Fruit fly (Drosophila melanogaster): ENCODE measurements around the gene CG15564.

DNA sequence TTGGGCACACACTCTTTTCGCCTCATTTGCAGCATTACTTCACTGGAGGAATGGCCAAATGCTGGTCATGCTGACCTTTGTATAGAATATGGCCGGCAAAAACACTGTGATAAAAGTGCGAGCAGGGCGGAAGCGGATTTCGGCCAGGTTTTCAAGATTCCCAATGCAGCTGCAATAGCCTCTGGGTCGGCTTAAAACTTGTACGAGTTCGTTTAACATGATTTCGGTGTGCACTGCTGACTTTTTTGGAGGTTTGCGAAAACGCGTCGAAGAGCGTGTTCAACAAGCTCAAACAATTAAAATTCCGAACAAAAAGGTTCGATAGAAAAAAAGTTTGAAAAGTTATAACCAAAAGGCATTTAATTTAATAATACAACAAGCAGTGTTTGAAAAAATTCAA is 24.5 kb downstream of the CG15564 start, which contains the start of gene chp:
- TF ChIP-seq trh (GFP tag; optimal IDR thresholded peaks at IDR 0.05) (no peak), Deaf1 (tag; optimal IDR thresholded peaks at IDR 0.05) (no peak), HLHmδ (GFP tag; optimal IDR thresholded peaks at IDR 0.05) (no peak), Opbp (GFP tag; IDR thresholded peaks at IDR 0.05; ENCODE audit: partially characterized antibody) (no peak), D19A (tag; optimal IDR thresholded peaks at IDR 0.05) (no peak), Max (GFP tag; optimal IDR thresholded peaks at IDR 0.05) (no peak), CG6689 (GFP tag; IDR thresholded peaks at IDR 0.05) (no peak), pros (GFP tag; optimal IDR thresholded peaks at IDR 0.05) (no peak), CG17359 (tag; optimal IDR thresholded peaks at IDR 0.05) (no peak), tup (GFP tag; optimal IDR thresholded peaks at IDR 0.05) (no peak), mirr (GFP tag; optimal IDR thresholded peaks at IDR 0.05) (no peak), ind (GFP tag; optimal IDR thresholded peaks at IDR 0.05) (no peak), CG10267 (tag; optimal IDR thresholded peaks at IDR 0.05) (no peak), HLH3B (GFP tag; IDR thresholded peaks at IDR 0.05) (no peak)

Data from whole organism, embryonic.